Worm (Caenorhabditis elegans) whole organism, midembryonic: ENCODE results near the gene Y69A2AR.19.

ENCODE experiments used
- flt-1 ChIP-seq: fragments of 200-800 bp; sonication (Bioruptor generic); IDR thresholded peaks from 2 replicates; pipeline ENCODE4 v1.3.6; 2022; ENCODE audit warnings: missing genetic modification characterization, missing compliant biosample characterization
- ztf-29 ChIP-seq: fragments of 200-800 bp; sonication (Bioruptor generic); IDR thresholded peaks from 2 replicates; pipeline ENCODE4 v1.3.6; 2022; ENCODE audit warnings: missing genetic modification reagents, missing genetic modification characterization, missing compliant biosample characterization

DNA sequence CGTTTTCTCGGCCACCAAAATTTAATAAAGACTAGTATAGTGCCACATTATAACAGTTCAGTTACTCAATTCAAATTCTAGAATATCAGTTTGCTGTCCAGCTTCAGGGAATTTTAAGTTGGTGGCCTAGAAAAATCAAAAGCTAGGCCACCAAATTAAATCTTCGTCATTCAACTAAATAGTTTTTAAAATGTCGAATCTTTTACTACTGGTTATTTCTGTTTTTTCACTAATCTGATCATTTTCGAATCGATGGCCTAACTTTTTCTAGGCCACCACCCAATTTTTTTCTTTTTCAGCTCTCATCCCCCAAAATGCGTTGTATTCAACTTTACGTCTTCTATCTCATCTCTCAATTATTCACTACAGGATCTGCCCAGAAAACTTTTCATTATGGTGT lies 12.2 kb upstream of the Y69A2AR.19 start, which contains the start of gene grd-16:
- TF ChIP-seq ztf-29, result no peak
- no peak for TF ChIP-seq flt-1
